Fruit fly (Drosophila melanogaster) S2 (cell line): ENCODE measurements around the gene Ubqn.

Experiments
- CG8478 ChIP-seq: fragments of >200 bp; optimal IDR thresholded peaks from 2 replicates; lab custom pipeline; 2018
- CTCF ChIP-seq, 2 experiments: fragments of >200 bp; optimal IDR thresholded peaks; 2 replicates each; lab custom pipeline; 2018

DNA sequence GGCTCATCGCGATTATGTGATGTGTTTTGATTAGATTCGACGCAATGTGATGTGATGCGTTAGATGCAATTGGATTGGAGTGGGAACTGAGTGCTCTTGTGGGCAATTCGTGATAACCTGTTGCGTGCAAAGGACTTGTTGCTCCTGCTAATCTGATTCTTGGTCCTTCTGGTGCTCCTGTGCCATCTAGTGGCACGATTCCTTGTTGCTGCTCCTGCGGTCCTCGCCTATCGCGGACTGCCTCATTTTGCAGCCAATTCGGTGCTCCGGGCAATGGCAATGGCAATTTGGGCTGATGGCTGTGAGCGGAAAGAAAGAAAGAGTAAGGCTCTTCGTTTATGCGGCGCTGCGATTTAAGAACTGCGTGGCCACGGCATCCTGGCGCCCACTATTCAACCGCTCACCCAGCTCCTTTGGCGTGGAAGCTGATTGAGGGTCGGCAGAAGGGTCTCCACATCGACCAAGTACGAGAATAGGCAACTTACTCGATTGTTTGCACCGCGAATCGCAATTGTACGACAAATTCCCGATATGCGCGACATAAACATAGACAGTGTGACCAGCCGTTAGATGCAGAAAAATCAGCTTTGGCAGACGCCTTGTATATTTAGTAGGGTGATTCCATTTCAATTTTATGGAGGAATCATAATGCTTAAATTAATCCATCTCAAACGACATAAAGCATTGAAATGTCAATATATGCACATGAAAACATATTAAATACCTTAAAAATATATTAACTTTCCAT is 9.5 kb downstream of the Ubqn start, which contains the start of gene Mer:
- TF ChIP-seq CG8478 (lab: Kevin White, UChicago), result no peak
- no peak for TF ChIP-seq CTCF (optimal IDR thresholded peaks at IDR 0.05; lab: Kevin White, UChicago)
